Fruit fly (Drosophila melanogaster): ENCODE measurements around the gene CG12011.

CG12011 gene

DNA sequence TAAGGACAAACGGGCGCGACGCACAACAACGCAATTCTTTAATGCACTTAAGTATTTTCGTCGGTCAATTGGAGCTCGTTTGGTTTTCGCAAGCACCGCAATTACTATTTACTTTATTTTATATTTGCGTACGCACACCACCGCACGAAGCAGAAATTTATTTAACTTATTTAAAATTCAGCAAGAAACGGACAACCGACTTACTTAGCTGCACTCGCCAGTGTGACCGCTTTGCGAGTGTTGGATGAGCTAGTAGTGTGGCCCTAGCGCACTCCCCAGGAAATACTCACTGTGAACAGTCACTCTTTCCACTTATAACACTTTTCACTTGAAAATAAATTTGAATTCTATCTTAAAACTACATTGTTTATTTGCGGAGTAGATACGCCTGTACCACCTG lies 36.5 kb downstream of the CG12011 start, which contains the start of gene drpr (continued):
- TF ChIP-seq BtbVII (GFP tag; optimal IDR thresholded peaks at IDR 0.05) (peak; percentile 43), seq (GFP tag; IDR thresholded peaks at IDR 0.05) (no peak), scrt (GFP tag; optimal IDR thresholded peaks at IDR 0.05) (peak; percentile 31), CG3726 (GFP tag; IDR thresholded peaks at IDR 0.05) (no peak), Drgx (GFP tag; IDR thresholded peaks at IDR 0.05) (peak; percentile 15; the same call in 1 of the 2 replicates), run (tag; optimal IDR thresholded peaks at IDR 0.05) (peak; percentile 16), az2 (GFP tag; optimal IDR thresholded peaks at IDR 0.05) (no peak), Awh (GFP tag; IDR thresholded peaks at IDR 0.05) (no peak), CG17912 (GFP tag; optimal IDR thresholded peaks at IDR 0.05) (no peak), Deaf1 (tag; optimal IDR thresholded peaks at IDR 0.05) (peak; percentile 25), CG8359 (GFP tag; optimal IDR thresholded peaks at IDR 0.05; ENCODE audit: borderline replicate concordance) (no peak), BEAF-32 (GFP tag; optimal IDR thresholded peaks at IDR 0.05) (peak; percentile 32), Taf1 (GFP tag; IDR thresholded peaks at IDR 0.05) (no peak), E2f2 (GFP tag; IDR thresholded peaks at IDR 0.05) (peak; percentile 77), schlank (tag; optimal IDR thresholded peaks at IDR 0.05) (no peak), hkb (optimal IDR thresholded peaks at IDR 0.05) (no peak), hkb (GFP tag; IDR thresholded peaks at IDR 0.05) (no peak), p53 (GFP tag; optimal IDR thresholded peaks at IDR 0.05) (no peak), Ets65A (GFP tag) (no peak), CG3281 (GFP tag; optimal IDR thresholded peaks at IDR 0.05) (peak; percentile 16), gem (tag; optimal IDR thresholded peaks at IDR 0.05) (peak; percentile 11), Hmx (GFP tag; optimal IDR thresholded peaks at IDR 0.05) (no peak), tx (GFP tag; optimal IDR thresholded peaks at IDR 0.05) (no peak), Fer3 (tag; optimal IDR thresholded peaks at IDR 0.05) (no peak), Hsf (GFP tag; optimal IDR thresholded peaks at IDR 0.05) (no peak), CG10366 (GFP tag; IDR thresholded peaks at IDR 0.05) (no peak), CG2678 (tag; optimal IDR thresholded peaks at IDR 0.05) (peak; percentile 8), CG14441 (GFP tag; IDR thresholded peaks at IDR 0.05) (peak; percentile 14; the same call in 1 of the 2 replicates), CG10959 (GFP tag; IDR thresholded peaks at IDR 0.05) (no peak), CG8765 (GFP tag; IDR thresholded peaks at IDR 0.05) (no peak), CG10979 (tag; optimal IDR thresholded peaks at IDR 0.05) (peak; percentile 20), CG17328 (GFP tag; IDR thresholded peaks at IDR 0.05) (no peak), CG12769 (tag; optimal IDR thresholded peaks at IDR 0.05) (peak; percentile 11), org-1 (GFP tag; optimal IDR thresholded peaks at IDR 0.05) (no peak), CG17802 (tag; optimal IDR thresholded peaks at IDR 0.05) (no peak), Opbp (GFP tag; IDR thresholded peaks at IDR 0.05; ENCODE audit: partially characterized antibody) (no peak), CG18599 (GFP tag; optimal IDR thresholded peaks at IDR 0.05) (no peak), Bdp1 (GFP tag; optimal IDR thresholded peaks at IDR 0.05) (peak; percentile 28), klu (GFP tag; IDR thresholded peaks at IDR 0.05) (no peak), CG12219 (GFP tag; optimal IDR thresholded peaks at IDR 0.05) (no peak), CG31441 (GFP tag; IDR thresholded peaks at IDR 0.05) (peak; percentile 79), Usf (GFP tag; optimal IDR thresholded peaks at IDR 0.05) (no peak), Myb (GFP tag; optimal IDR thresholded peaks at IDR 0.05) (peak; percentile 72), bcd (GFP tag; optimal IDR thresholded peaks at IDR 0.05) (no peak), CG10274 (GFP tag; optimal IDR thresholded peaks at IDR 0.05) (no peak), D19A (tag; optimal IDR thresholded peaks at IDR 0.05) (peak; percentile 26), CG17568 (GFP tag; optimal IDR thresholded peaks at IDR 0.05) (peak; percentile 73), sd (tag; optimal IDR thresholded peaks at IDR 0.05) (no peak), mam (GFP tag; optimal IDR thresholded peaks at IDR 0.05) (no peak), kay (GFP tag; optimal IDR thresholded peaks at IDR 0.05) (no peak), cad (GFP tag; optimal IDR thresholded peaks at IDR 0.05) (no peak), CG32532 (GFP tag; IDR thresholded peaks at IDR 0.05) (no peak), NFAT (GFP tag; IDR thresholded peaks at IDR 0.05) (peak; percentile 40; the same call in 1 of the 2 replicates)
